Fruit fly (Drosophila melanogaster) whole organism, embryonic: ENCODE measurements around the gene unk.
A peak's percentile ranks its signal among the peaks of the same experiment; 100 is the strongest.

ENCODE experiments used
- Asciz ChIP-seq: fragments of 200-800 bp; sonication (Bioruptor generic); optimal IDR thresholded peaks from 2 replicates; lab custom pipeline; 2017; ENCODE audit warnings: missing biosample characterization, mild to moderate bottlenecking, missing genetic modification characterization, missing genetic modification reagents
- Atf3 ChIP-seq: fragments of 200-800 bp; sonication (Bioruptor generic); optimal IDR thresholded peaks from 3 replicates; lab custom pipeline; 2016; ENCODE audit warnings: missing biosample characterization, missing genetic modification characterization
- B-H2 ChIP-seq: fragments of 200-800 bp; sonication (Bioruptor generic); optimal IDR thresholded peaks from 2 replicates; lab custom pipeline; 2018; ENCODE audit warnings: missing biosample characterization, mild to moderate bottlenecking, missing genetic modification characterization
- BtbVII ChIP-seq: fragments of 200-800 bp; sonication (Bioruptor generic); optimal IDR thresholded peaks from 3 replicates; lab custom pipeline; 2017; ENCODE audit warnings: missing biosample characterization, mild to moderate bottlenecking, missing genetic modification characterization
- CG10543 ChIP-seq: fragments of 200-800 bp; sonication (Bioruptor generic); optimal IDR thresholded peaks from 3 replicates; lab custom pipeline; 2017; ENCODE audit warnings: missing biosample characterization, mild to moderate bottlenecking, missing genetic modification characterization, moderate library complexity
- CG11560 ChIP-seq: fragments of 200-800 bp; sonication (Bioruptor generic); IDR thresholded peaks from 3 replicates; pipeline ENCODE4 v1.3.6; 2022; ENCODE audit warnings: missing biosample characterization, missing genetic modification characterization
- CG13624 ChIP-seq: fragments of 200-800 bp; sonication (Bioruptor generic); optimal IDR thresholded peaks from 2 replicates; lab custom pipeline; 2016; ENCODE audit warnings: missing biosample characterization, missing genetic modification characterization
- CG15514 ChIP-seq: fragments of 200-800 bp; sonication (Bioruptor generic); optimal IDR thresholded peaks from 3 replicates; lab custom pipeline; 2017; ENCODE audit warnings: missing biosample characterization, missing genetic modification characterization, mild to moderate bottlenecking, moderate library complexity, missing genetic modification reagents
- CG16779 ChIP-seq: fragments of 200-800 bp; sonication (Bioruptor generic); IDR thresholded peaks from 2 replicates; pipeline ENCODE4 v1.3.6; 2022; ENCODE audit warnings: missing biosample characterization, missing genetic modification characterization
- CG1792 ChIP-seq: fragments of 200-800 bp; sonication (Bioruptor generic); optimal IDR thresholded peaks from 2 replicates; lab custom pipeline; 2016; ENCODE audit warnings: missing biosample characterization, missing genetic modification characterization
- CG1832 ChIP-seq: fragments of 200-800 bp; sonication (Bioruptor generic); optimal IDR thresholded peaks from 2 replicates; lab custom pipeline; 2017; ENCODE audit warnings: missing biosample characterization, mild to moderate bottlenecking, missing genetic modification characterization, inconsistent platforms
- CG2202 ChIP-seq: fragments of 200-800 bp; sonication (Bioruptor generic); optimal IDR thresholded peaks from 2 replicates; lab custom pipeline; 2018; ENCODE audit warnings: missing biosample characterization, mild to moderate bottlenecking, missing genetic modification characterization
- CG3281 ChIP-seq: fragments of 200-800 bp; sonication (Bioruptor generic); optimal IDR thresholded peaks from 3 replicates; lab custom pipeline; 2017; ENCODE audit warnings: missing biosample characterization, mild to moderate bottlenecking, missing genetic modification characterization
- CG34376 ChIP-seq: fragments of 200-800 bp; sonication (Bioruptor generic); optimal IDR thresholded peaks from 2 replicates; lab custom pipeline; 2018; ENCODE audit warnings: missing biosample characterization, mild to moderate bottlenecking, missing genetic modification characterization
- CG4820 ChIP-seq: fragments of 200-800 bp; sonication (Bioruptor generic); optimal IDR thresholded peaks from 3 replicates; lab custom pipeline; 2016; ENCODE audit warnings: missing biosample characterization, missing genetic modification characterization
- CG5180 ChIP-seq: fragments of 200-800 bp; sonication (Bioruptor generic); optimal IDR thresholded peaks from 3 replicates; lab custom pipeline; 2017; ENCODE audit warnings: missing biosample characterization, missing genetic modification characterization, mild to moderate bottlenecking, moderate library complexity, missing genetic modification reagents
- CG7928 ChIP-seq: fragments of 200-800 bp; sonication (Bioruptor generic); optimal IDR thresholded peaks from 2 replicates; lab custom pipeline; 2017; ENCODE audit warnings: missing biosample characterization, mild to moderate bottlenecking, missing genetic modification characterization
- CG7987 ChIP-seq: fragments of 200-800 bp; sonication (Bioruptor generic); optimal IDR thresholded peaks from 2 replicates; lab custom pipeline; 2018; ENCODE audit warnings: missing biosample characterization, mild to moderate bottlenecking, missing genetic modification characterization, moderate library complexity
- CG8944 ChIP-seq: fragments of 200-800 bp; sonication (Bioruptor generic); optimal IDR thresholded peaks from 3 replicates; lab custom pipeline; 2016; ENCODE audit warnings: missing biosample characterization, missing genetic modification characterization
- Dip2 ChIP-seq: fragments of 200-800 bp; sonication (Bioruptor generic); IDR thresholded peaks from 2 replicates; pipeline ENCODE4 v1.3.6; 2022; ENCODE audit warnings: missing biosample characterization, missing genetic modification characterization
- Doc3 ChIP-seq: fragments of 200-800 bp; sonication (Bioruptor generic); IDR thresholded peaks from 3 replicates; pipeline ENCODE4 v1.3.6; 2022; ENCODE audit warnings: missing biosample characterization, missing genetic modification characterization; ENCODE audit not compliant: partially characterized antibody
- Drgx ChIP-seq: fragments of 200-800 bp; sonication (Bioruptor generic); IDR thresholded peaks from 2 replicates; pipeline ENCODE4 v1.3.6; 2022; ENCODE audit warnings: missing biosample characterization, missing genetic modification characterization
- Fer1 ChIP-seq: fragments of 200-800 bp; sonication (Bioruptor generic); optimal IDR thresholded peaks from 2 replicates; lab custom pipeline; 2017; ENCODE audit warnings: missing biosample characterization, mild to moderate bottlenecking, missing genetic modification characterization
- GATAe ChIP-seq: fragments of 200-800 bp; sonication (Bioruptor generic); conservative IDR thresholded peaks from 2 replicates; pipeline ENCODE4 v1.3.6; 2022; ENCODE audit warnings: missing biosample characterization, missing genetic modification characterization
- HHEX ChIP-seq: fragments of 200-800 bp; sonication (Bioruptor generic); optimal IDR thresholded peaks from 3 replicates; lab custom pipeline; 2017; ENCODE audit warnings: missing biosample characterization, mild to moderate bottlenecking, missing genetic modification characterization, missing genetic modification reagents
- HmgZ ChIP-seq: fragments of 200-800 bp; sonication (Bioruptor generic); optimal IDR thresholded peaks from 2 replicates; lab custom pipeline; 2018; ENCODE audit warnings: missing biosample characterization, mild to moderate bottlenecking, missing genetic modification characterization
- NFAT ChIP-seq: fragments of 200-800 bp; sonication (Bioruptor generic); IDR thresholded peaks from 2 replicates; pipeline ENCODE4 v1.3.6; 2022; ENCODE audit warnings: missing biosample characterization, missing genetic modification characterization
- NfI ChIP-seq: fragments of 200-800 bp; sonication (Bioruptor generic); optimal IDR thresholded peaks from 3 replicates; lab custom pipeline; 2018; ENCODE audit warnings: missing biosample characterization, mild to moderate bottlenecking, missing genetic modification characterization, moderate library complexity
- Oaz ChIP-seq: fragments of 200-800 bp; sonication (Bioruptor generic); IDR thresholded peaks from 2 replicates; pipeline ENCODE4 v1.3.6; 2022; ENCODE audit warnings: missing biosample characterization, missing genetic modification characterization
- Optix ChIP-seq: fragments of 200-800 bp; sonication (Bioruptor generic); IDR thresholded peaks from 3 replicates; pipeline ENCODE4 v1.3.6; 2022; ENCODE audit warnings: missing biosample characterization, missing genetic modification characterization
- Sin3A ChIP-seq: fragments of >200 bp; optimal IDR thresholded peaks from 2 replicates; lab custom pipeline; 2018
- Xbp1 ChIP-seq: fragments of 200-800 bp; sonication (Bioruptor generic); optimal IDR thresholded peaks from 3 replicates; lab custom pipeline; 2016; ENCODE audit warnings: missing biosample characterization, mild to moderate bottlenecking, missing genetic modification characterization
- ash1 ChIP-seq: fragments of 200-800 bp; sonication (Bioruptor generic); optimal IDR thresholded peaks from 2 replicates; lab custom pipeline; 2018; ENCODE audit warnings: missing biosample characterization, mild to moderate bottlenecking, missing genetic modification characterization
- ato ChIP-seq: fragments of 200-800 bp; sonication (Bioruptor generic); IDR thresholded peaks from 2 replicates; pipeline ENCODE4 v1.3.6; 2022; ENCODE audit warnings: missing biosample characterization, missing genetic modification characterization; ENCODE audit not compliant: partially characterized antibody
- bcd ChIP-seq: fragments of 200-800 bp; sonication (Bioruptor generic); optimal IDR thresholded peaks from 2 replicates; lab custom pipeline; 2017; ENCODE audit warnings: missing biosample characterization, mild to moderate bottlenecking, missing genetic modification characterization
- cg ChIP-seq: fragments of 200-800 bp; sonication (Bioruptor generic); optimal IDR thresholded peaks from 3 replicates; lab custom pipeline; 2019; ENCODE audit warnings: missing biosample characterization, mild to moderate bottlenecking, missing genetic modification characterization, moderate library complexity
- chn ChIP-seq: fragments of 200-800 bp; sonication (Bioruptor generic); optimal IDR thresholded peaks from 2 replicates; lab custom pipeline; 2016; ENCODE audit warnings: missing biosample characterization, missing genetic modification characterization
- da ChIP-seq: fragments of 200-800 bp; sonication (Bioruptor generic); optimal IDR thresholded peaks from 2 replicates; lab custom pipeline; 2016; ENCODE audit warnings: missing biosample characterization, missing genetic modification characterization
- dysf ChIP-seq: fragments of 200-800 bp; sonication (Bioruptor generic); IDR thresholded peaks from 3 replicates; pipeline ENCODE4 v1.3.6; 2022; ENCODE audit warnings: missing biosample characterization, missing genetic modification characterization
- exex ChIP-seq: fragments of 200-800 bp; sonication (Bioruptor generic); optimal IDR thresholded peaks from 4 replicates; lab custom pipeline; 2018; ENCODE audit warnings: missing biosample characterization, mild to moderate bottlenecking, missing genetic modification characterization, moderate library complexity
- eyg ChIP-seq: fragments of 200-800 bp; sonication (Bioruptor generic); optimal IDR thresholded peaks from 3 replicates; lab custom pipeline; 2016; ENCODE audit warnings: missing biosample characterization, missing genetic modification characterization
- fu2 ChIP-seq: fragments of 200-800 bp; sonication (Bioruptor generic); optimal IDR thresholded peaks from 2 replicates; lab custom pipeline; 2016; ENCODE audit warnings: missing biosample characterization, missing genetic modification characterization
- mirr ChIP-seq: fragments of 200-800 bp; sonication (Bioruptor generic); optimal IDR thresholded peaks from 3 replicates; lab custom pipeline; 2018; ENCODE audit warnings: missing biosample characterization, mild to moderate bottlenecking, missing genetic modification characterization
- ro ChIP-seq: fragments of 200-800 bp; sonication (Bioruptor generic); IDR thresholded peaks from 2 replicates; pipeline ENCODE4 v1.3.6; 2022; ENCODE audit warnings: missing biosample characterization, missing genetic modification characterization
- slou ChIP-seq: fragments of 200-800 bp; sonication (Bioruptor generic); optimal IDR thresholded peaks from 3 replicates; lab custom pipeline; 2016; ENCODE audit warnings: missing biosample characterization, missing genetic modification characterization
- stwl ChIP-seq: fragments of 200-800 bp; sonication (Bioruptor generic); optimal IDR thresholded peaks from 3 replicates; lab custom pipeline; 2018; ENCODE audit warnings: missing biosample characterization, mild to moderate bottlenecking, missing genetic modification characterization, moderate library complexity
- sug ChIP-seq: fragments of 200-800 bp; optimal IDR thresholded peaks from 2 replicates; lab custom pipeline; 2019; ENCODE audit warnings: missing biosample characterization, mild to moderate bottlenecking, missing genetic modification characterization, moderate library complexity
- zfh2 ChIP-seq: fragments of 200-800 bp; sonication (Bioruptor generic); optimal IDR thresholded peaks from 2 replicates; lab custom pipeline; 2016; ENCODE audit warnings: missing biosample characterization, missing genetic modification characterization

Gene unk

DNA sequence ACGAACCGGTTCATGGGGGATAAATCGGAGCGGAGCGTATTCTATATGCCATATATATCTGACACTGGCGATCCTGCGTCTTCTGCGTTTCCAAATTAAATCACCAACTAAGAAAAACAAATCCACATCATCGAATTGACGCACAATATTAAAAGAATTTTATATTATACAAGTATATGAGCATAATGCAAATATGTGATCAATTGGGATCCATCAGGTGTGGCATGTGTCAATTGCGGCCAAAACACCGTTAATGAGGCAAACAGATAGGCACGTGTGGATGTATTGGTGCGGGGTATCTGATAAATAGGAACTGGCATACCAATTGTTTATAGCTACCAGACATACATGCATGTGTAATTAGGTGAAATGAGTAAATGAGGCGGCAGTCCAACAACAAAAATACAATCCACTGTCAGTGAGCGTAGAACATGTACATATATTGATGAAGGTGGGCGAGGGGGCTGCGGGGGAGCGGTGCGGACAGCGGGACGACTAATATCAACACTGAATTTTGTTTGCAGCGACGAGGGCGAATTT, 20.5 kb upstream of the unk start (continued):
- TF ChIP-seq fu2 (GFP tag; lab: Kevin White, UChicago): no peak
- no peak for TF ChIP-seq Dip2 (GFP tag; lab: Robert Waterston, UW)
- TF ChIP-seq CG15514: peak; percentile 51
- TF ChIP-seq Drgx (GFP tag; lab: Robert Waterston, UW): no peak
- TF ChIP-seq BtbVII: peak; percentile 68
- no peak for TF ChIP-seq CG16779 (GFP tag; lab: Robert Waterston, UW)
- peak; percentile 24; the same call in 1 of the 3 replicates for TF ChIP-seq dysf (GFP tag; lab: Robert Waterston, UW)
- no peak for TF ChIP-seq stwl (tag; lab: Kevin White, UChicago)
- no peak for TF ChIP-seq CG7928 (GFP tag; lab: Kevin White, UChicago)
- TF ChIP-seq CG13624 (GFP tag; lab: Kevin White, UChicago): no peak
- no peak for TF ChIP-seq NFAT (GFP tag; lab: Robert Waterston, UW)
- TF ChIP-seq CG3281: peak; percentile 14
- TF ChIP-seq CG7987: peak; percentile 17
- no peak for TF ChIP-seq zfh2
- no peak for TF ChIP-seq ato

DNA sequence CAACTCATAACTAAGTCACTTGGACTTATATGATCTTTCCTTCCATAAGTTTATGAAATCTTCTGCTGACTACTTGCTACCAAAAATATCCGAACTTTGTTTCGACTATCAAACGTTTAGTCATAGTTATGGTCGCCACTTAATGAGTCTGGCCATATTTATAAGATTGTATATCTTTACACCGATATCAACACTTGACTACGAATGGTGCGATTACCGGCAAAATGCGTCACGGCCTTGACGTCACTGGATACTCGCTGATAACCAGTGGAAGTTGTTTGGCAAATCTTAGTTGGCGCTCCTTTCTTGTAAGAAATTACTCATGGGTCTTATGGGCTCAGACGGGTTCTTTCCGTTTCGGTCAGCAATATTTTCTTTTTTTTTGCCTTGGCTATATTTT, 19.8 kb upstream of the unk start:
- TF ChIP-seq GATAe (GFP tag; lab: Robert Waterston, UW) (peak; percentile 61), BtbVII (peak; percentile 18), cg (no peak), CG2202 (tag; lab: Kevin White, UChicago) (no peak), NfI (no peak), CG34376 (GFP tag; lab: Kevin White, UChicago) (peak; percentile 82), exex (tag; lab: Kevin White, UChicago) (peak; percentile 88), B-H2 (GFP tag; lab: Kevin White, UChicago) (peak; percentile 18), mirr (GFP tag; lab: Kevin White, UChicago) (peak; percentile 80), sug (tag; lab: Kevin White, UChicago) (peak; percentile 2)

DNA sequence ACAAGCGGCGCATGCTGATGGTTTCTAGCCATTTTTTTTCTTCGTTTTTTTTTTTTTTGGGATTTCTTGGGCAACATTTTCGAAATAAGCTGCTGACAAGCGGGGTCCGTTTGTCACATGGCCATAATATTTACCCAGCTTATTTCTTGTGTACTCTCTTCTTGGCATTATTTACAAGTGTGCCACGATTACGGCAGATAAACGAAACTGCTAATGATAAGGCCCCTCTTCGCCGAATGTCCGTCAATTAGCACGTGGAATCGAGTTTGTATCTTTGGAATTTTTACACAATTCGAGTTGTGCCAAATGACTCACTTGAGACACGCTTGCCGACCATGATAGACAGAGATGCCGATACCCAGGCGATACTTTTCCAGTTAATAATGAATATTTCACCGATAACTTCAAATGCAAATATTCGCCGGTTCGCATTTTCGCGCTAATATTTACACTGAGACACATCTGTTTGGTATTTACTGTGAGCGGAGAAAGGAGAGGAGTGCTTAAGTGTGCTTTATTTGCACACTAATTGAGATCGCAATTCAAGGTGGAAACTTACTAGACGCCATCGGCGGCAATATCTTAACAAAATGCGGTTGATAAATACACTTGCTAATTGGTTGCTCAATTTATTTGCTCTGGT, 18.9 kb upstream of the unk start:
- TF ChIP-seq da (GFP tag; lab: Kevin White, UChicago) (no peak), Atf3 (GFP tag; lab: Kevin White, UChicago) (no peak), CG1832 (GFP tag; lab: Kevin White, UChicago) (no peak), Fer1 (GFP tag; lab: Kevin White, UChicago) (peak; percentile 80), ro (GFP tag; lab: Robert Waterston, UW) (no peak), Sin3A (lab: Kevin White, UChicago) (no peak), CG8944 (peak; percentile 27), Optix (no peak), Doc3 (no peak), CG1792 (GFP tag; lab: Kevin White, UChicago) (peak; percentile 36), Xbp1 (GFP tag; lab: Kevin White, UChicago) (no peak), eyg (peak; percentile 71), HmgZ (tag; lab: Kevin White, UChicago) (peak; percentile 46), Oaz (GFP tag; lab: Robert Waterston, UW) (0 out of 2 replicates have a peak, but pooled peaks have one; percentile 18), CG10543 (peak; percentile 64), CG5180 (peak; percentile 30), CG4820 (GFP tag; lab: Kevin White, UChicago) (no peak), CG11560 (tag; lab: Robert Waterston, UW) (no peak), HHEX (GFP tag; lab: Kevin White, UChicago) (peak; percentile 57), slou (peak; percentile 30), Asciz (GFP tag; lab: Kevin White, UChicago) (peak; percentile 55), ash1 (GFP tag; lab: Kevin White, UChicago) (no peak), bcd (GFP tag; lab: Kevin White, UChicago) (peak; percentile 18), chn (GFP tag; lab: Kevin White, UChicago) (no peak), sug (tag; lab: Kevin White, UChicago) (peak; percentile 37)
